Worm (Caenorhabditis elegans): Measurements from ENCODE around the gene spp-30.

The spp-30 gene

ce11 chrX:11592539-11592938, 35.9 kb downstream of the spp-30 start:
- TF ChIP-seq cnd-1 (tag; optimal IDR thresholded peaks at IDR 0.05) (no peak), elt-3 (tag; optimal IDR thresholded peaks at IDR 0.05) (no peak), flh-1 (GFP tag; optimal IDR thresholded peaks at IDR 0.05) (no peak), pha-4 (tag; optimal IDR thresholded peaks at IDR 0.05) (no peak), nhr-237 (tag; optimal IDR thresholded peaks at IDR 0.05) (no peak)

ce11 chrX:11591620-11592019, 36.9 kb downstream of the spp-30 start, which contains the start of gene F52D10.2:
Gene F52D10.2, minus strand, starts transcription at chrX:11591720.
- no peak for TF ChIP-seq lin-32 (GFP tag; optimal IDR thresholded peaks at IDR 0.05)
- TF ChIP-seq unc-62 (GFP tag; optimal IDR thresholded peaks at IDR 0.05): no peak
- no peak for TF ChIP-seq snpc-4 (tag; optimal IDR thresholded peaks at IDR 0.05)
- TF ChIP-seq mep-1 (tag; optimal IDR thresholded peaks at IDR 0.05): no peak
- no peak for TF ChIP-seq cnd-1 (tag; optimal IDR thresholded peaks at IDR 0.05)
- no peak for TF ChIP-seq pha-4 (tag; optimal IDR thresholded peaks at IDR 0.05)
- TF ChIP-seq zip-8 (tag; optimal IDR thresholded peaks at IDR 0.05): no peak
- TF ChIP-seq ham-2 (GFP tag; optimal IDR thresholded peaks at IDR 0.05): no peak
- no peak for TF ChIP-seq tbx-8 (GFP tag; optimal IDR thresholded peaks at IDR 0.05)
- no peak for TF ChIP-seq nhr-237 (tag; optimal IDR thresholded peaks at IDR 0.05)

ce11 chrX:11590545-11590944, 37.9 kb downstream of the spp-30 start:
- TF ChIP-seq nhr-2 (tag; optimal IDR thresholded peaks at IDR 0.05) (no peak), lin-32 (GFP tag; optimal IDR thresholded peaks at IDR 0.05) (no peak), ceh-83 (GFP tag; optimal IDR thresholded peaks at IDR 0.05) (no peak)

ce11 chrX:11585894-11586293, 42.6 kb downstream of the spp-30 start:
- no peak for TF ChIP-seq pha-4 (tag; optimal IDR thresholded peaks at IDR 0.05)
- no peak for TF ChIP-seq ces-1 (GFP tag; optimal IDR thresholded peaks at IDR 0.05)
- no peak for TF ChIP-seq cnd-1 (tag; optimal IDR thresholded peaks at IDR 0.05)
- TF ChIP-seq blmp-1 (tag; optimal IDR thresholded peaks at IDR 0.05): no peak
- no peak for TF ChIP-seq mab-5 (tag; optimal IDR thresholded peaks at IDR 0.05)
- no peak for TF ChIP-seq hlh-1 (tag; optimal IDR thresholded peaks at IDR 0.05)
- TF ChIP-seq ztf-11 (tag; optimal IDR thresholded peaks at IDR 0.05): no peak
- no peak for TF ChIP-seq lin-13 (tag; optimal IDR thresholded peaks at IDR 0.05)

- TF ChIP-seq nhr-28 (tag; optimal IDR thresholded peaks at IDR 0.05) (no peak), cnd-1 (tag; optimal IDR thresholded peaks at IDR 0.05) (no peak), ham-2 (GFP tag; optimal IDR thresholded peaks at IDR 0.05) (no peak), ztf-11 (tag; optimal IDR thresholded peaks at IDR 0.05) (no peak), mep-1 (tag; optimal IDR thresholded peaks at IDR 0.05) (no peak), nhr-237 (tag; optimal IDR thresholded peaks at IDR 0.05) (no peak), ceh-43 (GFP tag; optimal IDR thresholded peaks at IDR 0.05) (no peak), unc-120 (tag; optimal IDR thresholded peaks at IDR 0.05; ENCODE audit: poor library complexity, severe bottlenecking) (no peak), flh-1 (GFP tag; optimal IDR thresholded peaks at IDR 0.05) (no peak), unc-39 (tag; optimal IDR thresholded peaks at IDR 0.05) (no peak)
These were observed 43.1 kb downstream of the spp-30 start, which contains the start of gene abts-2 for ce11 chrX:11585375-11585774. Gene abts-2, plus strand, starts transcription at chrX:11585675.

All from whole organism, mixed stage, embryonic.